Worm (Caenorhabditis elegans) whole organism, early embryonic: Measurements from ENCODE around the gene scl-10.

ENCODE experiments used
- ama-1 ChIP-seq: fragments of 150-350 bp; optimal IDR thresholded peaks from 2 replicates; lab custom pipeline; 2014
- ceh-13 ChIP-seq: fragments of 200-800 bp; sonication (Bioruptor generic); optimal IDR thresholded peaks from 2 replicates; lab custom pipeline; 2018; ENCODE audit warnings: mild to moderate bottlenecking, missing genetic modification characterization, missing compliant biosample characterization
- pes-1 ChIP-seq: fragments of 200-800 bp; sonication (Bioruptor generic); IDR thresholded peaks from 2 replicates; pipeline ENCODE4 v1.3.6; 2022; ENCODE audit warnings: missing genetic modification reagents, missing genetic modification characterization, missing compliant biosample characterization
- scrt-1 ChIP-seq: fragments of 200-800 bp; sonication (Bioruptor generic); IDR thresholded peaks from 2 replicates; pipeline ENCODE4 v1.3.6; 2022; ENCODE audit warnings: missing genetic modification characterization, missing compliant biosample characterization
- tbx-11 ChIP-seq: fragments of 200-800 bp; sonication (Bioruptor generic); IDR thresholded peaks from 2 replicates; pipeline ENCODE4 v1.3.6; 2022; ENCODE audit warnings: missing genetic modification characterization, missing compliant biosample characterization

DNA sequence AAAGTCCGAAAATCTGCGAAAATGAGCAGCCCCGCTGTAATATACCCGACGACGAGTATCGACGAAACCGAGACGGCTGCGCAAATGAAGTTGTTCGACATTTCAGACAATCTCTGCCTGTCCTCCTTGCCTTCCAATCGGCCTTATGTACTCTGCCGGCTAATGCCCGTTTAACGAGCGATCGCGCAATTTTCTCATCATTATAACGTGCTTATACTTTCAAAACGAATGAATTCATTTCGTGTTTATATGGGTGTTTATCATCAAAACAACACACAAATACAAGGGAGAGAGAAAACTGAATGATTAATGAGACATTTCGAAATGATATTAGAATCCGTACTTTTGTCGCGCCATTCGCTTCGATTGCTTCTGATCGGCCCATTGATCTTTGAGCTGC lies 42.7 kb downstream of the scl-10 start, which contains the start of gene col-132:
- no peak for TF ChIP-seq tbx-11 (GFP tag; lab: Robert Waterston, UW)
- no peak for TF ChIP-seq ama-1 (lab: Kevin White, UChicago)
- no peak for TF ChIP-seq scrt-1 (GFP tag; lab: Robert Waterston, UW)
- TF ChIP-seq ceh-13 = no peak
- no peak for TF ChIP-seq pes-1 (GFP tag; lab: Robert Waterston, UW)
